Worm (Caenorhabditis elegans): ENCODE results near the gene D2062.1.
"Not testable (repeated sequence)": the region's sequence is repeated elsewhere in the genome, so short reads cannot be mapped to it uniquely, and the experiment has no call there.

ce11 chrII:2673534-2673933 lies 42.3 kb downstream of the D2062.1 start, which contains the start of the genes F22E5.20 and F22E5.1:
- not testable (repeated sequence) for TF ChIP-seq mel-28 (tag; optimal IDR thresholded peaks at IDR 0.05; ENCODE audit: borderline replicate concordance); lin-40 (tag; optimal IDR thresholded peaks at IDR 0.05); ZK185.1 (tag; optimal IDR thresholded peaks at IDR 0.05; ENCODE audit: poor library complexity, severe bottlenecking)

Measured in whole organism, young adult.